Fruit fly (Drosophila melanogaster): ENCODE data around the gene EMC6.

DNA sequence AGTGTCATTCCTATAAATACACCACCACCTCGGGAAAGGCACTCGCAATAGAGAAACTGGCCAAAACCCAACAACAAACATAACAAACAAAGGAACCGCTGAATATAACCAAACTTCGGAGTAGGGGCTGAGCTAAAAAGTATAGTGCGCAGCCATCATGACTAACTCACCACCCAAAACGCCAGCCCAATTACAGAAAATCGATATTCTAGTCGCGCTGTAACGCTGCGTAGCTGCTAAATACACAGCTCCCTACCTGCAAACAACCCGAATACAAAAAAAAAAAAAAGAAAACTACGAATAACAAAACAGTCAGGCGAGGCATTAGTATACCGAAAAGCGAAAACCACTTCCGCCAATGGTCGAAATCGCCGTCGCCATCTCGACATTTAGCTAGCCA, 25.8 kb upstream of the EMC6 start:
- TF ChIP-seq CG8478 (optimal IDR thresholded peaks at IDR 0.05) = no peak
- no peak for TF ChIP-seq CTCF (optimal IDR thresholded peaks at IDR 0.05)

All from S2 (cell line).